Fruit fly (Drosophila melanogaster) whole organism, embryonic: ENCODE measurements around the gene bumpel.

ENCODE experiments used
- CG10543 ChIP-seq: fragments of 200-800 bp; sonication (Bioruptor generic); optimal IDR thresholded peaks from 3 replicates; lab custom pipeline; 2017; ENCODE audit warnings: missing biosample characterization, mild to moderate bottlenecking, missing genetic modification characterization, moderate library complexity
- CG11456 ChIP-seq: fragments of 200-800 bp; sonication (Bioruptor generic); IDR thresholded peaks from 3 replicates; pipeline ENCODE4 v1.3.6; 2022; ENCODE audit warnings: missing biosample characterization, missing genetic modification characterization
- CG12659 ChIP-seq: fragments of 200-800 bp; sonication (Bioruptor generic); optimal IDR thresholded peaks from 3 replicates; lab custom pipeline; 2017; ENCODE audit warnings: mild to moderate bottlenecking, missing biosample characterization, missing genetic modification reagents, missing genetic modification characterization
- CG12769 ChIP-seq: fragments of 200-800 bp; sonication (Bioruptor generic); optimal IDR thresholded peaks from 2 replicates; lab custom pipeline; 2019; ENCODE audit warnings: missing biosample characterization, mild to moderate bottlenecking, missing genetic modification characterization, moderate library complexity
- CG1602 ChIP-seq: fragments of 200-800 bp; sonication (Bioruptor generic); optimal IDR thresholded peaks from 3 replicates; lab custom pipeline; 2016; ENCODE audit warnings: missing biosample characterization, missing genetic modification characterization
- CG16815 ChIP-seq: fragments of 200-800 bp; sonication (Bioruptor generic); optimal IDR thresholded peaks from 3 replicates; lab custom pipeline; 2017; ENCODE audit warnings: missing biosample characterization, mild to moderate bottlenecking, missing genetic modification characterization
- CG17829 ChIP-seq: fragments of 200-800 bp; optimal IDR thresholded peaks from 2 replicates; lab custom pipeline; 2019; ENCODE audit warnings: missing biosample characterization, mild to moderate bottlenecking, missing genetic modification characterization, moderate library complexity
- CG3838 ChIP-seq: fragments of 200-800 bp; sonication (Bioruptor generic); optimal IDR thresholded peaks from 3 replicates; lab custom pipeline; 2016; ENCODE audit warnings: missing biosample characterization, missing genetic modification characterization
- CG4328 ChIP-seq: fragments of 200-800 bp; sonication (Bioruptor generic); optimal IDR thresholded peaks from 3 replicates; lab custom pipeline; 2017; ENCODE audit warnings: missing biosample characterization, missing genetic modification reagents, missing genetic modification characterization
- CG4424 ChIP-seq: fragments of 200-800 bp; sonication (Bioruptor generic); optimal IDR thresholded peaks from 3 replicates; lab custom pipeline; 2016; ENCODE audit warnings: missing biosample characterization, missing genetic modification characterization
- CG7839 ChIP-seq: fragments of 200-800 bp; sonication (Bioruptor generic); optimal IDR thresholded peaks from 3 replicates; lab custom pipeline; 2018; ENCODE audit warnings: missing biosample characterization, mild to moderate bottlenecking, missing genetic modification characterization, moderate library complexity
- CG7928 ChIP-seq: fragments of 200-800 bp; sonication (Bioruptor generic); optimal IDR thresholded peaks from 2 replicates; lab custom pipeline; 2017; ENCODE audit warnings: missing biosample characterization, mild to moderate bottlenecking, missing genetic modification characterization
- Doc3 ChIP-seq: fragments of 200-800 bp; sonication (Bioruptor generic); IDR thresholded peaks from 3 replicates; pipeline ENCODE4 v1.3.6; 2022; ENCODE audit warnings: missing biosample characterization, missing genetic modification characterization; ENCODE audit not compliant: partially characterized antibody
- Dref ChIP-seq: fragments of 200-800 bp; sonication (Bioruptor generic); IDR thresholded peaks from 2 replicates; pipeline ENCODE4 v1.3.6; 2022; ENCODE audit warnings: missing biosample characterization, missing genetic modification characterization
- Hr78 ChIP-seq, 2 experiments: fragments of 200-800 bp in 1 of 2; fragments of >200 bp in 1 of 2; sonication (Bioruptor generic) in 1 of 2; optimal IDR thresholded peaks; 2 replicates each; lab custom pipeline; 2017 to 2019; ENCODE audit warnings: missing biosample characterization in 2 of 2, missing genetic modification characterization in 2 of 2, mild to moderate bottlenecking in 1 of 2, moderate library complexity in 1 of 2
- Hsf ChIP-seq: fragments of 200-800 bp; sonication (Bioruptor generic); optimal IDR thresholded peaks from 3 replicates; lab custom pipeline; 2016; ENCODE audit warnings: missing biosample characterization, missing genetic modification characterization
- Kr ChIP-seq: fragments of 200-800 bp; sonication (Bioruptor generic); optimal IDR thresholded peaks from 2 replicates; lab custom pipeline; 2017; ENCODE audit warnings: missing biosample characterization, mild to moderate bottlenecking, missing genetic modification characterization
- Lhr ChIP-seq: fragments of 200-800 bp; sonication (Bioruptor generic); optimal IDR thresholded peaks from 3 replicates; lab custom pipeline; 2017; ENCODE audit warnings: mild to moderate bottlenecking, missing biosample characterization, missing genetic modification reagents, missing genetic modification characterization
- MTF-1 ChIP-seq: fragments of 200-800 bp; sonication (Bioruptor generic); optimal IDR thresholded peaks from 2 replicates; lab custom pipeline; 2018; ENCODE audit warnings: missing biosample characterization, mild to moderate bottlenecking, missing genetic modification characterization, borderline replicate concordance
- Med ChIP-seq: fragments of 200-800 bp; sonication (Bioruptor generic); peaks from one replicate; lab custom pipeline; 2016; ENCODE audit warnings: missing biosample characterization, missing genetic modification characterization, mild to moderate bottlenecking, inconsistent platforms, moderate library complexity
- Pdp1 ChIP-seq, 2 experiments: fragments of 200-800 bp; sonication (Bioruptor generic); optimal IDR thresholded peaks; 3 replicates each; lab custom pipeline; 2016; ENCODE audit warnings: missing biosample characterization in 2 of 2, missing genetic modification characterization in 2 of 2, mild to moderate bottlenecking in 1 of 2, moderate library complexity in 1 of 2
- Trl ChIP-seq, 3 experiments: fragments of >200 bp in 2 of 3; fragments of 200-800 bp in 1 of 3; sonication (Bioruptor generic) in 1 of 3; optimal IDR thresholded peaks; 2 replicates in 1 of 3; 3 replicates in 2 of 3; lab custom pipeline; 2016 to 2017; ENCODE audit warnings: missing biosample characterization in 1 of 3, missing genetic modification characterization in 1 of 3
- Vsx1 ChIP-seq: fragments of 200-800 bp; sonication (Bioruptor generic); optimal IDR thresholded peaks from 2 replicates; lab custom pipeline; 2017; ENCODE audit warnings: missing biosample characterization, mild to moderate bottlenecking, missing genetic modification characterization, missing genetic modification reagents
- ap ChIP-seq: fragments of 200-800 bp; sonication (Bioruptor generic); IDR thresholded peaks from 2 replicates; pipeline ENCODE4 v1.3.6; 2022; ENCODE audit warnings: missing biosample characterization, missing genetic modification characterization
- bab2 ChIP-seq: fragments of 200-800 bp; sonication (Bioruptor generic); optimal IDR thresholded peaks from 2 replicates; lab custom pipeline; 2016; ENCODE audit warnings: missing biosample characterization, missing genetic modification characterization
- corto ChIP-seq: fragments of 200-800 bp; sonication (Bioruptor generic); optimal IDR thresholded peaks from 2 replicates; lab custom pipeline; 2016; ENCODE audit warnings: missing biosample characterization, mild to moderate bottlenecking, missing genetic modification characterization, moderate library complexity
- crol ChIP-seq: fragments of 200-800 bp; sonication (Bioruptor generic); IDR thresholded peaks from 2 replicates; pipeline ENCODE4 v1.3.6; 2022; ENCODE audit warnings: missing biosample characterization, missing genetic modification characterization
- ftz-f1 ChIP-seq: fragments of 200-800 bp; sonication (Bioruptor generic); optimal IDR thresholded peaks from 2 replicates; lab custom pipeline; 2016; ENCODE audit warnings: missing biosample characterization, missing genetic modification characterization
- gfzf ChIP-seq: fragments of 200-800 bp; sonication (Bioruptor generic); optimal IDR thresholded peaks from 2 replicates; lab custom pipeline; 2016; ENCODE audit warnings: missing biosample characterization, mild to moderate bottlenecking, missing genetic modification characterization, moderate library complexity
- grn ChIP-seq: fragments of 200-800 bp; sonication (Bioruptor generic); optimal IDR thresholded peaks from 3 replicates; lab custom pipeline; 2017; ENCODE audit warnings: missing biosample characterization, missing genetic modification characterization
- ham ChIP-seq: fragments of 200-800 bp; sonication (Bioruptor generic); IDR thresholded peaks from 2 replicates; pipeline ENCODE4 v1.3.6; 2022; ENCODE audit warnings: missing biosample characterization, missing genetic modification characterization
- ind ChIP-seq: fragments of 200-800 bp; sonication (Bioruptor generic); optimal IDR thresholded peaks from 3 replicates; lab custom pipeline; 2016; ENCODE audit warnings: missing biosample characterization, missing genetic modification characterization
- kni ChIP-seq: fragments of 200-800 bp; sonication (Bioruptor generic); optimal IDR thresholded peaks from 3 replicates; lab custom pipeline; 2017; ENCODE audit warnings: mild to moderate bottlenecking, missing biosample characterization, missing genetic modification reagents, missing genetic modification characterization
- nau ChIP-seq: fragments of 200-800 bp; sonication (Bioruptor generic); optimal IDR thresholded peaks from 3 replicates; lab custom pipeline; 2017; ENCODE audit warnings: missing biosample characterization, mild to moderate bottlenecking, missing genetic modification characterization, missing genetic modification reagents
- nom ChIP-seq: fragments of 200-800 bp; sonication (Bioruptor generic); optimal IDR thresholded peaks from 2 replicates; lab custom pipeline; 2017; ENCODE audit warnings: missing biosample characterization, missing genetic modification characterization, mild to moderate bottlenecking, moderate library complexity, missing genetic modification reagents
- otp ChIP-seq: fragments of 200-800 bp; sonication (Bioruptor generic); IDR thresholded peaks from 3 replicates; pipeline ENCODE4, ENCODE4 v1.3.6; 2022; ENCODE audit warnings: missing biosample characterization, missing genetic modification characterization
- p53 ChIP-seq: fragments of 200-800 bp; sonication (Bioruptor generic); optimal IDR thresholded peaks from 2 replicates; lab custom pipeline; 2016; ENCODE audit warnings: missing biosample characterization, missing genetic modification characterization
- sd ChIP-seq: fragments of 200-800 bp; sonication (Bioruptor generic); optimal IDR thresholded peaks from 3 replicates; lab custom pipeline; 2018; ENCODE audit warnings: missing biosample characterization, mild to moderate bottlenecking, missing genetic modification characterization, moderate library complexity
- slbo ChIP-seq: fragments of 200-800 bp; sonication (Bioruptor generic); IDR thresholded peaks from 2 replicates; pipeline ENCODE4 v1.3.6; 2022; ENCODE audit warnings: missing biosample characterization, missing genetic modification characterization
- sr ChIP-seq: fragments of 200-800 bp; sonication (Bioruptor generic); IDR thresholded peaks from 3 replicates; pipeline ENCODE4 v1.3.6; 2022; ENCODE audit warnings: missing biosample characterization, missing genetic modification characterization
- unc-4 ChIP-seq: fragments of 200-800 bp; sonication (Bioruptor generic); IDR thresholded peaks from 2 replicates; pipeline ENCODE4 v1.3.6; 2022; ENCODE audit warnings: missing biosample characterization, missing genetic modification characterization; ENCODE audit not compliant: partially characterized antibody
- usp ChIP-seq: fragments of >200 bp; optimal IDR thresholded peaks from 2 replicates; lab custom pipeline; 2017; ENCODE audit warnings: missing biosample characterization, missing genetic modification characterization
- vnd ChIP-seq: fragments of 200-800 bp; sonication (Bioruptor generic); IDR thresholded peaks from 3 replicates; pipeline ENCODE4 v1.3.6; 2022; ENCODE audit warnings: missing biosample characterization, missing genetic modification characterization; ENCODE audit not compliant: partially characterized antibody
- wor ChIP-seq: fragments of 200-800 bp; sonication (Bioruptor generic); IDR thresholded peaks from 2 replicates; pipeline ENCODE4 v1.3.6; 2022; ENCODE audit warnings: missing biosample characterization, missing genetic modification characterization
- z ChIP-seq: fragments of 200-800 bp; sonication (Bioruptor generic); IDR thresholded peaks from 3 replicates; pipeline ENCODE4 v1.3.6; 2022; ENCODE audit warnings: missing biosample characterization, missing genetic modification characterization

Gene bumpel

dm6 chr3R:11451207-11451841 lies 32.9 kb upstream of the bumpel start, which contains the start of gene sals:
Gene sals (minus strand): TSS chr3R:11451791.
- TF ChIP-seq sd, result peak; percentile 62
- peak; percentile 31 for TF ChIP-seq CG10543
- peak; percentile 49 for TF ChIP-seq crol (GFP tag; lab: Robert Waterston, UW)
- peak in 1 of 2 experiments; percentile 31 for TF ChIP-seq Hr78 (GFP tag; optimal IDR thresholded peaks at IDR 0.05; lab: Kevin White, UChicago)
- peak in 1 of 2 experiments; percentile 74 for TF ChIP-seq Pdp1 (GFP tag; optimal IDR thresholded peaks at IDR 0.05; lab: Kevin White, UChicago)
- TF ChIP-seq CG12769, result peak; percentile 74
- TF ChIP-seq Trl (optimal IDR thresholded peaks at IDR 0.05; lab: Kevin White, UChicago), result peak; percentile 15 to 35
- TF ChIP-seq Trl (GFP tag; optimal IDR thresholded peaks at IDR 0.05; lab: Kevin White, UChicago), result no peak
- TF ChIP-seq bab2 (GFP tag; lab: Kevin White, UChicago), result no peak
- TF ChIP-seq ftz-f1 (GFP tag; lab: Kevin White, UChicago), result peak; percentile 16
- no peak for TF ChIP-seq corto (GFP tag; lab: Kevin White, UChicago)
- TF ChIP-seq vnd, result no peak
- TF ChIP-seq ind (GFP tag; lab: Kevin White, UChicago), result no peak
- peak; percentile 93 for TF ChIP-seq sr (GFP tag; lab: Robert Waterston, UW)
- peak; percentile 24 for TF ChIP-seq nau (GFP tag; lab: Kevin White, UChicago)

dm6 chr3R:11449688-11450087 lies 31.2 kb upstream of the bumpel start:
- TF ChIP-seq p53 (GFP tag; lab: Kevin White, UChicago) (no peak), nom (GFP tag; lab: Kevin White, UChicago) (peak; percentile 45), MTF-1 (no peak), gfzf (no peak), CG4424 (GFP tag; lab: Kevin White, UChicago) (no peak)

dm6 chr3R:11441038-11441437 lies 22.6 kb upstream of the bumpel start:
- TF ChIP-seq CG11456 (0 out of 3 replicates have a peak, but pooled peaks have one; percentile 22), otp (no peak), CG1602 (GFP tag; lab: Kevin White, UChicago) (no peak), CG7839 (tag; lab: Kevin White, UChicago) (no peak), CG3838 (no peak)
- TF ChIP-seq, all 482 proteins: peak for 1

dm6 chr3R:11437528-11437927 lies 19.1 kb upstream of the bumpel start, which contains the start of gene CG17230:
Gene CG17230 (plus strand): TSS chr3R:11437785.
- TF ChIP-seq CG4328 (no peak), kni (GFP tag; lab: Kevin White, UChicago) (no peak), Kr (GFP tag; lab: Kevin White, UChicago) (no peak), ap (no peak), Hsf (GFP tag; lab: Kevin White, UChicago) (no peak), wor (GFP tag; lab: Robert Waterston, UW) (no peak), ham (GFP tag; lab: Robert Waterston, UW) (no peak), Vsx1 (no peak), grn (GFP tag; lab: Kevin White, UChicago) (no peak), Lhr (GFP tag; lab: Kevin White, UChicago) (peak; percentile 52), CG16815 (GFP tag; lab: Kevin White, UChicago) (no peak), Doc3 (GFP tag; lab: Robert Waterston, UW) (peak; percentile 68), unc-4 (peak; percentile 68), Med (peak; percentile 70), usp (GFP tag; lab: Kevin White, UChicago) (no peak), CG10543 (no peak), CG12659 (peak; percentile 16), Dref (GFP tag; lab: Robert Waterston, UW) (peak; percentile 78), z (GFP tag; lab: Robert Waterston, UW) (no peak), CG17829 (no peak), CG7928 (no peak), vnd (peak; percentile 73), slbo (GFP tag; lab: Robert Waterston, UW) (peak; percentile 10; the same call in 1 of the 2 replicates)
